Worm (Caenorhabditis elegans): ENCODE measurements around the gene Y17G9B.4.

ce11 chrIV:4703911-4704310, 48.0 kb upstream of the Y17G9B.4 start, which contains the start of gene ogdh-1:
- no peak for TF ChIP-seq ceh-88 (GFP tag; IDR thresholded peaks at IDR 0.05)
- no peak for TF ChIP-seq Y116A8C.19 (tag; optimal IDR thresholded peaks at IDR 0.05; ENCODE audit: borderline replicate concordance)
- no peak for TF ChIP-seq ama-1 (optimal IDR thresholded peaks at IDR 0.05)
- no peak for TF ChIP-seq efl-3 (GFP tag; optimal IDR thresholded peaks at IDR 0.05)
- no peak for TF ChIP-seq sup-37 (GFP tag; optimal IDR thresholded peaks at IDR 0.05)
